Fruit fly (Drosophila melanogaster): ENCODE measurements around the gene YL-1.

The YL-1 gene

DNA sequence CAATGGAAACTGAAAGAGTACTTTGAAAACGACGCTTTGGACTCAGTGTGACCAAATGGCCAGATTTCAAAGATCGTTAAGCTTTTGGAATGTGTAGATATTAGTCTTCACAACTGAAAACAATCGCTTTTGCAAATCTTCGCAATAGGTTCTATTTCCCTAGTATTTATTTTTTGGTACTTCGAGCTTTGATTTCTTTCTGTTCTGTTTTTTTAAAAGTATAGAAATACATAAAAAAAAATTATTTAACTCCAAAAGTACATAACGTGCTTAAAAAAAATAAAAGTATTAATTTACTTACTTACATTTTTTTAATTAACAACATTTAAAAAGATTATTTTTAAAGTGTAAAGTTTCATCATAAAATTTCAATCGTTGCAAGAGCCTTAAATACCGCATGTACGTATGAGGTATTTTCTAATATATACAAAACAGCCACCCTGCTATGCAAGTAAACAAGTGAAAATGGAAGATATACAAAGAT, 17.2 kb downstream of the YL-1 start, which contains the start of the genes piwi and CG12253 (continued):
- TF ChIP-seq CG3847 (GFP tag; IDR thresholded peaks at IDR 0.05) (peak; percentile 84), CG14441 (GFP tag; IDR thresholded peaks at IDR 0.05) (0 out of 2 replicates have a peak, but pooled peaks have one; percentile 40), chm (GFP tag; IDR thresholded peaks at IDR 0.05) (0 out of 2 replicates have a peak, but pooled peaks have one; percentile 34), CG1529 (GFP tag; optimal IDR thresholded peaks at IDR 0.05) (peak; percentile 61), CG14965 (GFP tag; optimal IDR thresholded peaks at IDR 0.05; ENCODE audit: borderline replicate concordance) (no peak), crp (GFP tag; optimal IDR thresholded peaks at IDR 0.05) (no peak), CG8359 (GFP tag; optimal IDR thresholded peaks at IDR 0.05; ENCODE audit: borderline replicate concordance) (no peak), jigr1 (GFP tag; IDR thresholded peaks at IDR 0.05) (no peak), lilli (GFP tag; optimal IDR thresholded peaks at IDR 0.05) (peak; percentile 62), CG42726 (GFP tag; IDR thresholded peaks at IDR 0.05; ENCODE audit: partially characterized antibody) (no peak), wek (GFP tag; optimal IDR thresholded peaks at IDR 0.05) (no peak), row (GFP tag; IDR thresholded peaks at IDR 0.05) (peak; percentile 83), CG30403 (GFP tag; optimal IDR thresholded peaks at IDR 0.05) (peak; percentile 93), CG6683 (GFP tag; optimal IDR thresholded peaks at IDR 0.05) (no peak), Lim3 (GFP tag; IDR thresholded peaks at IDR 0.05) (0 out of 2 replicates have a peak, but pooled peaks have one; percentile 11), h (optimal IDR thresholded peaks at IDR 0.05) (no peak), Lhr (GFP tag; optimal IDR thresholded peaks at IDR 0.05) (peak; percentile 48), salm (tag; optimal IDR thresholded peaks at IDR 0.05) (no peak), zen (tag; optimal IDR thresholded peaks at IDR 0.05) (peak; percentile 33), MESR4 (GFP tag; optimal IDR thresholded peaks at IDR 0.05) (no peak), ttk (GFP tag; IDR thresholded peaks at IDR 0.05) (peak; percentile 87), HLH4C (GFP tag; IDR thresholded peaks at IDR 0.05; ENCODE audit: partially characterized antibody) (no peak), CG17359 (tag; optimal IDR thresholded peaks at IDR 0.05) (peak; percentile 40), sug (tag; optimal IDR thresholded peaks at IDR 0.05) (peak; percentile 56), CG17385 (GFP tag; optimal IDR thresholded peaks at IDR 0.05) (peak; percentile 76), CG11695 (GFP tag; IDR thresholded peaks at IDR 0.05) (peak; percentile 68; the same call in 2 of the 3 replicates), Stat92E (GFP tag; optimal IDR thresholded peaks at IDR 0.05) (no peak), CG3281 (GFP tag; optimal IDR thresholded peaks at IDR 0.05) (peak; percentile 31), ro (GFP tag; IDR thresholded peaks at IDR 0.05) (peak; percentile 64; the same call in 1 of the 2 replicates), gcm2 (GFP tag; optimal IDR thresholded peaks at IDR 0.05) (no peak), wdn (GFP tag; IDR thresholded peaks at IDR 0.05) (peak; percentile 61; the same call in 1 of the 2 replicates), CG4282 (GFP tag; optimal IDR thresholded peaks at IDR 0.05) (no peak), gem (tag; optimal IDR thresholded peaks at IDR 0.05) (peak; percentile 96), bcd (GFP tag; optimal IDR thresholded peaks at IDR 0.05) (no peak), CG17328 (GFP tag; IDR thresholded peaks at IDR 0.05) (peak; percentile 82; the same call in 1 of the 2 replicates), CG3407 (GFP tag; optimal IDR thresholded peaks at IDR 0.05) (no peak), Chrac-16 (GFP tag; optimal IDR thresholded peaks at IDR 0.05) (peak; percentile 78), CG43689 (GFP tag; IDR thresholded peaks at IDR 0.05) (peak; percentile 62; the same call in 1 of the 2 replicates), CG13894 (tag; optimal IDR thresholded peaks at IDR 0.05) (no peak), HmgZ (tag; optimal IDR thresholded peaks at IDR 0.05) (peak; percentile 50), Doc2 (GFP tag; IDR thresholded peaks at IDR 0.05) (no peak), CG10147 (GFP tag; optimal IDR thresholded peaks at IDR 0.05) (no peak), exex (tag; optimal IDR thresholded peaks at IDR 0.05) (no peak), CG11456 (GFP tag; IDR thresholded peaks at IDR 0.05) (no peak; the same call in 2 of the 3 replicates), Fer2 (tag; optimal IDR thresholded peaks at IDR 0.05) (no peak), tap (tag; optimal IDR thresholded peaks at IDR 0.05) (no peak), CG7786 (GFP tag; optimal IDR thresholded peaks at IDR 0.05) (no peak), CG6654 (GFP tag; optimal IDR thresholded peaks at IDR 0.05) (no peak), CHES-1-like (GFP tag; optimal IDR thresholded peaks at IDR 0.05) (peak; percentile 32), Hmr (GFP tag; optimal IDR thresholded peaks at IDR 0.05) (no peak)
